Worm (Caenorhabditis elegans): ENCODE results near the gene pms-2.

ce11 chrV:11539502-11539901 is 30.9 kb downstream of the pms-2 start:
- TF ChIP-seq ref-1 (GFP tag; conservative IDR thresholded peaks at IDR 0.05) (no peak), med-1 (GFP tag; optimal IDR thresholded peaks at IDR 0.05; ENCODE audit: insufficient read depth) (no peak), tab-1 (GFP tag; IDR thresholded peaks at IDR 0.05) (no peak), T22C8.4 (GFP tag; IDR thresholded peaks at IDR 0.05) (no peak), klf-2 (GFP tag; conservative IDR thresholded peaks at IDR 0.05) (no peak)

Measured in whole organism, midembryonic.